Worm (Caenorhabditis elegans): ENCODE data around the gene mpz-6.

Gene mpz-6

DNA sequence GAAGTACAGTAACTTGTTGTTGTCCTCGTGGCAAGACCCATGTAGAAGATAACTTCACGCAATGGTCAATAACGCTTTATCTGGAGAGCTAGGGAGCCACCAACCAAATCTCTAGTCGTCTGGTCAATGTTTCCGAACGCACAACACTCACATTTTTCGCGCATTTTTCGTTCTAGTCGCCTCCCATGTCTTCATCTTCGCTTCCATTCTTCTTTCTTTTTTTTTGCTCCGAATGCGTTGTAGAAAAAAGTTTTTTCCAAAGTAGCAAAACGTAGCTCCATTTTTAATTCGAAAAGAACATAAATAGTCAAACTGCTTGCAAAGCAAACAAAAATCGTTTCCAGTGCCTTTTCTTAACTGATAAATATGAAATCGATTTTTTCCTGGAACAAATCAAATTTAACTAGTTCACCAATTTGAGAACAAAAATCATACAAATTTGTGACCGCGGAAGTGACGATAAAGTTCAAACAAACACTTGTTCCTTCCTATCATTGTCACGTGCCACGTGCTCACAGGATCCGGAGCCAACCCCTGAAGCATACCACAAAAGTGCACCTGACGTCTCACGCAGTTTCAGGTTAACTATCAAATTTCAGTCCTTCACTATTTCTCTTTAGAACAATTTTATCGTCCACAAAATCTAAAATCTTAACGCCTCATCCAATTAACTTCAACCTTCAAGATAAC is 12.1 kb upstream of the mpz-6 start:
- TF ChIP-seq snpc-1.1 (tag; optimal IDR thresholded peaks at IDR 0.05; ENCODE audit: insufficient read depth): no peak
- TF ChIP-seq lsl-1 (GFP tag; optimal IDR thresholded peaks at IDR 0.05): no peak
- TF ChIP-seq F33H1.4 (GFP tag; IDR thresholded peaks at IDR 0.05): no peak
- no peak for TF ChIP-seq akir-1 (GFP tag; optimal IDR thresholded peaks at IDR 0.05)
- no peak for TF ChIP-seq lsy-27 (tag; optimal IDR thresholded peaks at IDR 0.05; ENCODE audit: borderline replicate concordance, insufficient read depth)
- peak; percentile 28 for TF ChIP-seq nhr-80 (tag; optimal IDR thresholded peaks at IDR 0.05)

DNA sequence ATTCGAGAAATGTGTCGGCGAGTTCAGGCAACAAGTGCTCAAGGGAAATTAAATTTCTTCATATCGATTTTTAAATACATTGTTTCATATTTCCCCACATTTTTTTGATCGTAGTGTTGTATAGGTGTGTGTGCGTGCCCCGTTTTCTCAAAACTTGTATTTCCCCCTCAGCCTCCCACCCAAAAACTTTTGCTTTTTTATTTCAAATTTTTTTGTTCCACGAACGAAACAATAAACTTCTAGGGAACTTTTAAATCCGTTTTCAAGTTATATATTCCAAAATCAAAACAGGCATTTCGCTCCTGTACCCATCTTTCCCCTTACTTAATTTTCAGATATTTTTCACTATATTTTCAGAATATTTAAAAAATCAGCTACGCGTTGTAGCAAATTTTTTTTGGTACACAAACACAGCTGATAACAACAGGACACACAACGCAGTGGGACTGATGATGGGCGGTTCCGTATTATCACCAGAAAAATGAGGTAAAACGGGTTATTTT is 11.2 kb upstream of the mpz-6 start, which contains the start of the genes M176.4 and M176.16:
TSS of gene M176.4 (plus strand) at position 301 of the 503 bp plus-strand sequence.
TSS of gene M176.16 (plus strand) at position 453 of the 503 bp plus-strand sequence.
- TF ChIP-seq madf-3 (GFP tag; IDR thresholded peaks at IDR 0.05) (no peak), nhr-80 (tag; optimal IDR thresholded peaks at IDR 0.05) (peak; percentile 53)

DNA sequence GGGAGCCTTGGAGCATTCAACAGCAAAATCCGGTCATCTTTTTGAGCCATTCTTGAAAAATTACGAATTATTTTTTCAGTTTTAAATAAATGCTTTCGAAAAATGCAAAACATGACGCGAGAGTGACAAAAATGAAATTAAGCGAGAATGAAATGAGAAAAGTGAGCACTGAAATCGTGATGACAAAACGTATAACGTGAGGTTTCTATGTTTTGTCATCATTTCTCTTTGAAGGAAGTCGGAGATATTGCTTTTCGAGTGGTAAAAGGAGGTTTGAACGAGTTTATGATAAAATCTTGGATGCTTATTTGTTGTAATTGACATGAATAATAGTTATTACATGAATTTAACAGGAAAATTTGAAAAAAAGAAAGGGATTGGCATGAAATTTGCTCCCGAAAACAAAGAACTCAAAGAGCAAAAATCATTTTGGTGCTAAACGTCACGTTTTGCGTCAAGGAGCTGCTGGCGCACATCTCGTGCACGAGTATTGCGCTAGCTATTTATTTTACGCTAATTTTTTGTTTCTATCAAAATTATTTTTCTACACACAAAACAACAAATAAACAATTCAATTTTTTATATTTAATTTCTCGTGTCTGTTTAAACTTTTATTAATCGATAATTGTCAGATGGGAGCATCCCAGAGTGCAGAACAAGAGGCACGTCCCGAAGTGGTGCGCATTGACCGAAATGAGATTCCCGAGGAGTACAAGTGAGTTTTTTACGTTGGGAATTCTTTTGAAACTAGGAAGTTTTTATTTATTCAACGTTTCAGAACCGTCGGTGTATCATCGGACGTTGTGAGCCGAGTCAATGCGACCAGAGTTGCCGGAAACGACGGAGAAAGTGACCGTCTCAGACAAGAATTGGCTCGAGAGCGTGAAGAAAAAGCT is 9.7 kb upstream of the mpz-6 start, which contains the start of the genes gss-1 and chch-3:
TSS of gene gss-1 (minus strand) at position 51 of the 896 bp plus-strand sequence.
TSS of gene chch-3 (plus strand) at position 633 of the 896 bp plus-strand sequence.
- peak; percentile 25 for TF ChIP-seq ZK185.1 (tag; optimal IDR thresholded peaks at IDR 0.05; ENCODE audit: poor library complexity, severe bottlenecking)
- TF ChIP-seq ztf-18 (tag; optimal IDR thresholded peaks at IDR 0.05): peak; percentile 93
- TF ChIP-seq ceh-40 (GFP tag; IDR thresholded peaks at IDR 0.05): no peak
- TF ChIP-seq mcd-1 (GFP tag; IDR thresholded peaks at IDR 0.05): peak; percentile 40; the same call in 1 of the 2 replicates
- no peak for TF ChIP-seq hlh-12 (tag; optimal IDR thresholded peaks at IDR 0.05)
- peak; percentile 7 for TF ChIP-seq efl-1 (GFP tag; optimal IDR thresholded peaks at IDR 0.05)
- no peak for TF ChIP-seq lin-40 (tag; optimal IDR thresholded peaks at IDR 0.05)
- no peak for TF ChIP-seq ceh-58 (GFP tag; IDR thresholded peaks at IDR 0.05)
- peak in 1 of 3 experiments; percentile 36 for TF ChIP-seq lin-35 (GFP tag; optimal IDR thresholded peaks at IDR 0.05)
- 0 out of 2 replicates have a peak, but pooled peaks have one; percentile 34 for TF ChIP-seq D2030.7 (GFP tag; IDR thresholded peaks at IDR 0.05)
- no peak for TF ChIP-seq attf-6 (GFP tag; IDR thresholded peaks at IDR 0.05)
- TF ChIP-seq cebp-1 (GFP tag; IDR thresholded peaks at IDR 0.05): no peak
- peak; percentile 55 for TF ChIP-seq cebp-1 (tag; optimal IDR thresholded peaks at IDR 0.05)
- TF ChIP-seq madf-6 (GFP tag; IDR thresholded peaks at IDR 0.05): peak; percentile 51
- TF ChIP-seq nfya-2 (GFP tag; IDR thresholded peaks at IDR 0.05): no peak
- peak; percentile 33; the same call in 1 of the 2 replicates for TF ChIP-seq hmg-1.2 (GFP tag; IDR thresholded peaks at IDR 0.05)
- TF ChIP-seq tbp1 (GFP tag; optimal IDR thresholded peaks at IDR 0.05): peak; percentile 30
- peak; percentile 33; the same call in 1 of the 2 replicates for TF ChIP-seq rcor-1 (GFP tag; IDR thresholded peaks at IDR 0.05)
- peak; percentile 74 for TF ChIP-seq nhr-80 (tag; optimal IDR thresholded peaks at IDR 0.05)
- no peak for TF ChIP-seq mes-4 (tag; optimal IDR thresholded peaks at IDR 0.05)
- peak; percentile 53 for TF ChIP-seq dox-1 (GFP tag; IDR thresholded peaks at IDR 0.05)
- no peak for TF ChIP-seq nhr-90 (tag; optimal IDR thresholded peaks at IDR 0.05)
- peak; percentile 32 for TF ChIP-seq attf-5 (GFP tag; optimal IDR thresholded peaks at IDR 0.05)
- peak; percentile 23; the same call in 1 of the 2 replicates for TF ChIP-seq K11D2.4 (GFP tag; IDR thresholded peaks at IDR 0.05)
- no peak for TF ChIP-seq ztf-25 (GFP tag; IDR thresholded peaks at IDR 0.05)
- TF ChIP-seq him-1 (tag; optimal IDR thresholded peaks at IDR 0.05): no peak
- no peak for TF ChIP-seq snpc-4 (GFP tag; optimal IDR thresholded peaks at IDR 0.05)
- peak in 1 of 4 experiments; percentile 21 for TF ChIP-seq snpc-4 (tag; optimal IDR thresholded peaks at IDR 0.05)
- TF ChIP-seq B0261.1 (tag; optimal IDR thresholded peaks at IDR 0.05): no peak
- no peak for TF ChIP-seq dpff-1 (tag; optimal IDR thresholded peaks at IDR 0.05)
- no peak for TF ChIP-seq ceh-27 (GFP tag; optimal IDR thresholded peaks at IDR 0.05)
- TF ChIP-seq lin-54 (GFP tag; optimal IDR thresholded peaks at IDR 0.05): peak; percentile 49
- peak; percentile 22 for TF ChIP-seq lsl-1 (GFP tag; optimal IDR thresholded peaks at IDR 0.05)
- peak; percentile 52 for TF ChIP-seq F33H1.4 (GFP tag; IDR thresholded peaks at IDR 0.05)

All from whole organism, young adult.